Worm (Caenorhabditis elegans) whole organism, mixed stage, embryonic: Measurements from ENCODE around the gene gfi-1.

Experiments
- elt-1 ChIP-seq: sonication (generic microtip); optimal IDR thresholded peaks from 2 replicates; lab custom pipeline; 2017; ENCODE audit warnings: missing genetic modification characterization, mild to moderate bottlenecking, missing compliant biosample characterization, antibody characterized with exemption, moderate library complexity, borderline replicate concordance; ENCODE audit not compliant: insufficient read depth
- mab-5 ChIP-seq: fragments of 150-350 bp; optimal IDR thresholded peaks from 2 replicates; lab custom pipeline; 2014; ENCODE audit warnings: missing biosample characterization, missing genetic modification characterization
- nhr-2 ChIP-seq: fragments of 150-350 bp; optimal IDR thresholded peaks from 2 replicates; lab custom pipeline; 2014; ENCODE audit warnings: missing biosample characterization, missing genetic modification characterization
- sem-2 ChIP-seq: fragments of 200-800 bp; sonication (Bioruptor generic); optimal IDR thresholded peaks from 2 replicates; lab custom pipeline; 2018; ENCODE audit warnings: mild to moderate bottlenecking, missing genetic modification characterization, missing compliant biosample characterization
- unc-39 ChIP-seq: fragments of 150-350 bp; optimal IDR thresholded peaks from 2 replicates; lab custom pipeline; 2014; ENCODE audit warnings: missing biosample characterization, missing genetic modification characterization

ce11 chrV:6429870-6430339 lies 30.2 kb upstream of the gfi-1 start, which contains the start of gene alh-4:
- TF ChIP-seq mab-5 = no peak
- TF ChIP-seq unc-39 = no peak
- no peak for TF ChIP-seq sem-2 (GFP tag; lab: Kevin White, UChicago)
- TF ChIP-seq elt-1 (tag; lab: Kevin White, UChicago) = no peak
- no peak for TF ChIP-seq nhr-2
